Worm (Caenorhabditis elegans) whole organism, L4/young adult: Measurements from ENCODE around the gene gut-2.

ENCODE experiments used
- W03F9.2 ChIP-seq: fragments of 150-350 bp; optimal IDR thresholded peaks from 2 replicates; lab custom pipeline; 2014; ENCODE audit warnings: missing biosample characterization, missing genetic modification characterization
- dao-5 ChIP-seq: sonication (generic microtip); optimal IDR thresholded peaks from 2 replicates; lab custom pipeline; 2016; ENCODE audit warnings: missing genotype, missing genetic modification characterization, moderate library complexity, missing compliant biosample characterization
- him-1 ChIP-seq: sonication (generic microtip); optimal IDR thresholded peaks from 2 replicates; lab custom pipeline; 2016; ENCODE audit warnings: missing genotype, missing genetic modification reagents, missing genetic modification characterization, missing compliant biosample characterization

DNA sequence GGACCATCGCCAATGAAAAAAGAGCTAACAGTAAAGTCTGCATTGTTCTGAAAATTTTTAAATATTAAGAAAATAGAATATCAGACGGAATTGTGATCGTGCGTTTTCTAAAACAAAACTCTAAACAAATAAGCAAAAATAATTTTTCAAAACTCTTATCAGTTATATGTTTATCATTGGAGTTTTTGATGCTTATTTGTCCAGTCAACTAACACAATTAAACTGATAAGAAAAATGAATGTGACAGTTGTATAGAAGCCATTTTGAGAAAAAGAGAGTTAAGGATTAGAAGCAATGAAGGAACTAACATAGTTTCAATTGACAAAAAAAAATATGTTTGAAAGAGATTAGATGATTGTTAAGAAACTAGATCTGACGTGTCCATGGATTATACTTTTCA is 33.2 kb downstream of the gut-2 start, which contains the start of gene ttr-44:
- TF ChIP-seq dao-5 (tag; lab: Kevin White, UChicago) (no peak), W03F9.2 (no peak), him-1 (no peak)
